Fruit fly (Drosophila melanogaster) whole organism, embryonic: ENCODE data around the gene Ctl1.
A peak's percentile ranks its signal among the peaks of the same experiment; 100 is the strongest.

Experiments
- Abd-B ChIP-seq: fragments of 200-800 bp; sonication (Bioruptor generic); optimal IDR thresholded peaks from 2 replicates; lab custom pipeline; 2018; ENCODE audit warnings: missing biosample characterization, mild to moderate bottlenecking, missing genetic modification characterization, moderate library complexity
- Ada2b ChIP-seq: fragments of 200-800 bp; sonication (Bioruptor generic); IDR thresholded peaks from 2 replicates; pipeline ENCODE4 v1.3.6; 2022; ENCODE audit warnings: missing biosample characterization, missing genetic modification characterization
- Adf1 ChIP-seq: fragments of 200-800 bp; sonication (Bioruptor generic); IDR thresholded peaks from 2 replicates; pipeline ENCODE4 v1.3.6; 2022; ENCODE audit warnings: missing biosample characterization, missing genetic modification characterization
- Atf3 ChIP-seq: fragments of 200-800 bp; sonication (Bioruptor generic); optimal IDR thresholded peaks from 3 replicates; lab custom pipeline; 2016; ENCODE audit warnings: missing biosample characterization, missing genetic modification characterization
- B-H1 ChIP-seq: fragments of 200-800 bp; sonication (Bioruptor generic); IDR thresholded peaks from 3 replicates; pipeline ENCODE4 v1.3.6; 2022; ENCODE audit warnings: missing biosample characterization, missing genetic modification characterization
- CG11456 ChIP-seq: fragments of 200-800 bp; sonication (Bioruptor generic); IDR thresholded peaks from 3 replicates; pipeline ENCODE4 v1.3.6; 2022; ENCODE audit warnings: missing biosample characterization, missing genetic modification characterization
- CG11695 ChIP-seq: fragments of 200-800 bp; sonication (Bioruptor generic); IDR thresholded peaks from 3 replicates; pipeline ENCODE4 v1.3.6; 2022; ENCODE audit warnings: missing biosample characterization, missing genetic modification characterization
- CG12104 ChIP-seq: fragments of 200-800 bp; sonication (Bioruptor generic); optimal IDR thresholded peaks from 3 replicates; lab custom pipeline; 2016; ENCODE audit warnings: missing biosample characterization, missing genetic modification characterization
- CG12299 ChIP-seq: fragments of 200-800 bp; sonication (Bioruptor generic); optimal IDR thresholded peaks from 2 replicates; lab custom pipeline; 2018; ENCODE audit warnings: missing biosample characterization, mild to moderate bottlenecking, missing genetic modification characterization
- CG13624 ChIP-seq: fragments of 200-800 bp; sonication (Bioruptor generic); optimal IDR thresholded peaks from 2 replicates; lab custom pipeline; 2016; ENCODE audit warnings: missing biosample characterization, missing genetic modification characterization
- CG2712 ChIP-seq: fragments of 200-800 bp; optimal IDR thresholded peaks from 3 replicates; lab custom pipeline; 2019; ENCODE audit warnings: missing biosample characterization, mild to moderate bottlenecking, missing genetic modification characterization, moderate library complexity
- CG30403 ChIP-seq: fragments of 200-800 bp; sonication (Bioruptor generic); optimal IDR thresholded peaks from 3 replicates; lab custom pipeline; 2016; ENCODE audit warnings: missing biosample characterization, missing genetic modification characterization
- CG31388 ChIP-seq: fragments of 200-800 bp; sonication (Bioruptor generic); optimal IDR thresholded peaks from 2 replicates; lab custom pipeline; 2016; ENCODE audit warnings: missing biosample characterization, missing genetic modification characterization
- CG32532 ChIP-seq: fragments of 200-800 bp; sonication (Bioruptor generic); IDR thresholded peaks from 2 replicates; pipeline ENCODE4 v1.3.6; 2022; ENCODE audit warnings: missing biosample characterization, missing genetic modification characterization
- CG34422 ChIP-seq: fragments of 200-800 bp; sonication (Bioruptor generic); IDR thresholded peaks from 3 replicates; pipeline ENCODE4 v1.3.6; 2022; ENCODE audit warnings: missing biosample characterization, missing genetic modification characterization
- CG3995 ChIP-seq: fragments of 200-800 bp; sonication (Bioruptor generic); optimal IDR thresholded peaks from 3 replicates; lab custom pipeline; 2016; ENCODE audit warnings: missing biosample characterization, missing genetic modification characterization
- CG4617 ChIP-seq: fragments of 200-800 bp; sonication (Bioruptor generic); optimal IDR thresholded peaks from 3 replicates; lab custom pipeline; 2016; ENCODE audit warnings: missing biosample characterization, missing genetic modification characterization, borderline replicate concordance
- CG4730 ChIP-seq: fragments of 200-800 bp; sonication (Bioruptor generic); IDR thresholded peaks from 2 replicates; pipeline ENCODE4 v1.3.6; 2022; ENCODE audit warnings: missing biosample characterization, missing genetic modification characterization
- CG9727 ChIP-seq: fragments of 200-800 bp; sonication (Bioruptor generic); optimal IDR thresholded peaks from 3 replicates; lab custom pipeline; 2017; ENCODE audit warnings: missing biosample characterization, mild to moderate bottlenecking, missing genetic modification characterization
- CG9817 ChIP-seq: fragments of 200-800 bp; sonication (Bioruptor generic); optimal IDR thresholded peaks from 2 replicates; lab custom pipeline; 2018; ENCODE audit warnings: missing biosample characterization, mild to moderate bottlenecking, missing genetic modification characterization, moderate library complexity
- CG9932 ChIP-seq: fragments of 200-800 bp; sonication (Bioruptor generic); IDR thresholded peaks from 2 replicates; pipeline ENCODE4 v1.3.6; 2022; ENCODE audit warnings: missing biosample characterization, missing genetic modification characterization
- CrebB ChIP-seq: fragments of 200-800 bp; sonication (Bioruptor generic); optimal IDR thresholded peaks from 3 replicates; lab custom pipeline; 2018; ENCODE audit warnings: missing biosample characterization, mild to moderate bottlenecking, missing genetic modification characterization
- D19A ChIP-seq: fragments of 200-800 bp; optimal IDR thresholded peaks from 3 replicates; lab custom pipeline; 2019; ENCODE audit warnings: missing biosample characterization, mild to moderate bottlenecking, missing genetic modification characterization, moderate library complexity
- Drgx ChIP-seq: fragments of 200-800 bp; sonication (Bioruptor generic); IDR thresholded peaks from 2 replicates; pipeline ENCODE4 v1.3.6; 2022; ENCODE audit warnings: missing biosample characterization, missing genetic modification characterization
- HmgZ ChIP-seq: fragments of 200-800 bp; sonication (Bioruptor generic); optimal IDR thresholded peaks from 2 replicates; lab custom pipeline; 2018; ENCODE audit warnings: missing biosample characterization, mild to moderate bottlenecking, missing genetic modification characterization
- Mad ChIP-seq: fragments of 200-800 bp; sonication (Bioruptor generic); optimal IDR thresholded peaks from 2 replicates; lab custom pipeline; 2016; ENCODE audit warnings: missing biosample characterization, missing genetic modification characterization
- Ptx1 ChIP-seq: fragments of 200-800 bp; sonication (Bioruptor generic); IDR thresholded peaks from 2 replicates; pipeline ENCODE4 v1.3.6; 2022; ENCODE audit warnings: missing biosample characterization, missing genetic modification characterization
- Sin3A ChIP-seq: fragments of >200 bp; optimal IDR thresholded peaks from 2 replicates; lab custom pipeline; 2018
- Vsx1 ChIP-seq: fragments of 200-800 bp; sonication (Bioruptor generic); optimal IDR thresholded peaks from 2 replicates; lab custom pipeline; 2017; ENCODE audit warnings: missing biosample characterization, mild to moderate bottlenecking, missing genetic modification characterization, missing genetic modification reagents
- YL-1 ChIP-seq: fragments of 200-800 bp; sonication (Bioruptor generic); optimal IDR thresholded peaks from 3 replicates; lab custom pipeline; 2017; ENCODE audit warnings: missing biosample characterization, mild to moderate bottlenecking, missing genetic modification characterization
- cas ChIP-seq: fragments of 200-800 bp; sonication (Bioruptor generic); IDR thresholded peaks from 2 replicates; pipeline ENCODE4 v1.3.6; 2022; ENCODE audit warnings: missing biosample characterization, missing genetic modification characterization
- chn ChIP-seq: fragments of 200-800 bp; sonication (Bioruptor generic); optimal IDR thresholded peaks from 2 replicates; lab custom pipeline; 2016; ENCODE audit warnings: missing biosample characterization, missing genetic modification characterization
- ftz-f1 ChIP-seq: fragments of 200-800 bp; sonication (Bioruptor generic); optimal IDR thresholded peaks from 2 replicates; lab custom pipeline; 2016; ENCODE audit warnings: missing biosample characterization, missing genetic modification characterization
- gem ChIP-seq: fragments of 200-800 bp; sonication (Bioruptor generic); optimal IDR thresholded peaks from 2 replicates; lab custom pipeline; 2019; ENCODE audit warnings: missing biosample characterization, mild to moderate bottlenecking, missing genetic modification characterization, moderate library complexity
- gfzf ChIP-seq: fragments of 200-800 bp; sonication (Bioruptor generic); optimal IDR thresholded peaks from 2 replicates; lab custom pipeline; 2016; ENCODE audit warnings: missing biosample characterization, mild to moderate bottlenecking, missing genetic modification characterization, moderate library complexity
- grau ChIP-seq: fragments of 200-800 bp; optimal IDR thresholded peaks from 3 replicates; lab custom pipeline; 2019; ENCODE audit warnings: missing biosample characterization, mild to moderate bottlenecking, missing genetic modification characterization, moderate library complexity
- hb ChIP-seq: fragments of 200-800 bp; sonication (Bioruptor generic); IDR thresholded peaks from 3 replicates; pipeline ENCODE4 v1.3.6; 2022; ENCODE audit warnings: missing biosample characterization, missing genetic modification characterization; ENCODE audit not compliant: partially characterized antibody
- her ChIP-seq: fragments of 200-800 bp; sonication (Bioruptor generic); optimal IDR thresholded peaks from 2 replicates; lab custom pipeline; 2016; ENCODE audit warnings: missing biosample characterization, missing genetic modification characterization
- hkb ChIP-seq, 2 experiments: fragments of 200-800 bp in 1 of 2; fragments of >200 bp in 1 of 2; sonication (Bioruptor generic) in 1 of 2; IDR thresholded peaks in 1 of 2; optimal IDR thresholded peaks in 1 of 2; 2 replicates each; pipeline versions ENCODE4 v1.3.6 to Lab custom; 2017 to 2022; ENCODE audit warnings: missing biosample characterization in 1 of 2, missing genetic modification characterization in 1 of 2
- hth ChIP-seq: fragments of >200 bp; optimal IDR thresholded peaks from 2 replicates; lab custom pipeline; 2017; ENCODE audit warnings: inconsistent platforms
- nmo ChIP-seq: fragments of 200-800 bp; sonication (Bioruptor generic); optimal IDR thresholded peaks from 2 replicates; lab custom pipeline; 2018; ENCODE audit warnings: missing biosample characterization, mild to moderate bottlenecking, missing genetic modification characterization, moderate library complexity
- pan ChIP-seq, 4 experiments: fragments of >200 bp in 3 of 4; fragments of 200-800 bp in 1 of 4; sonication (Bioruptor generic) in 1 of 4; optimal IDR thresholded peaks in 3 of 4; IDR thresholded peaks in 1 of 4; 2 replicates each; pipeline versions ENCODE4 v1.3.6 to Lab custom; 2017 to 2022; ENCODE audit warnings: missing biosample characterization in 2 of 4, missing genetic modification characterization in 2 of 4, mixed read lengths in 1 of 4
- prd ChIP-seq, 3 experiments: fragments of >200 bp in 2 of 3; fragments of 200-800 bp in 1 of 3; sonication (Bioruptor generic) in 1 of 3; optimal IDR thresholded peaks in 2 of 3; IDR thresholded peaks in 1 of 3; 2 replicates in 2 of 3; 3 replicates in 1 of 3; pipeline versions ENCODE4 v1.3.6 to Lab custom; 2017 to 2022; ENCODE audit warnings: missing biosample characterization in 1 of 3, missing genetic modification characterization in 1 of 3
- pum ChIP-seq: fragments of 200-800 bp; sonication (Bioruptor generic); optimal IDR thresholded peaks from 2 replicates; lab custom pipeline; 2016; ENCODE audit warnings: missing biosample characterization, missing genetic modification characterization
- sisA ChIP-seq: fragments of 200-800 bp; sonication (Bioruptor generic); IDR thresholded peaks from 2 replicates; pipeline ENCODE4 v1.3.6; 2022; ENCODE audit warnings: missing biosample characterization, missing genetic modification characterization
- so ChIP-seq: fragments of 200-800 bp; sonication (Bioruptor generic); IDR thresholded peaks from 3 replicates; pipeline ENCODE4 v1.3.6; 2022; ENCODE audit warnings: missing biosample characterization, missing genetic modification characterization
- stwl ChIP-seq: fragments of 200-800 bp; sonication (Bioruptor generic); optimal IDR thresholded peaks from 3 replicates; lab custom pipeline; 2018; ENCODE audit warnings: missing biosample characterization, mild to moderate bottlenecking, missing genetic modification characterization, moderate library complexity
- trem ChIP-seq: fragments of 200-800 bp; optimal IDR thresholded peaks from 3 replicates; lab custom pipeline; 2019; ENCODE audit warnings: missing biosample characterization, mild to moderate bottlenecking, missing genetic modification characterization, moderate library complexity
- vvl ChIP-seq: fragments of 200-800 bp; sonication (Bioruptor generic); IDR thresholded peaks from 2 replicates; pipeline ENCODE4 v1.3.6; 2022; ENCODE audit warnings: missing biosample characterization, missing genetic modification characterization
- zen ChIP-seq: fragments of 200-800 bp; sonication (Bioruptor generic); optimal IDR thresholded peaks from 3 replicates; lab custom pipeline; 2018; ENCODE audit warnings: missing biosample characterization, mild to moderate bottlenecking, missing genetic modification characterization, moderate library complexity

Ctl1 gene

dm6 chr3L:4242428-4242827 is 35.3 kb upstream of the Ctl1 start, which contains the start of gene pav (continued):
- peak; percentile 61 for TF ChIP-seq trem (tag; lab: Kevin White, UChicago)
- TF ChIP-seq chn, result no peak
- no peak for TF ChIP-seq gem (tag; lab: Kevin White, UChicago)
- TF ChIP-seq CG9817 (tag; lab: Kevin White, UChicago), result peak; percentile 50
- TF ChIP-seq sisA (GFP tag; lab: Robert Waterston, UW), result 0 out of 2 replicates have a peak, but pooled peaks have one; percentile 33
- no peak for TF ChIP-seq pum
- TF ChIP-seq Abd-B, result peak; percentile 4
- TF ChIP-seq Drgx (GFP tag; lab: Robert Waterston, UW), result peak; percentile 54
- TF ChIP-seq Ada2b (GFP tag; lab: Robert Waterston, UW), result peak; percentile 56
- peak; percentile 83 for TF ChIP-seq gfzf (GFP tag; lab: Kevin White, UChicago)
- no peak for TF ChIP-seq Atf3 (GFP tag; lab: Kevin White, UChicago)
- no peak for TF ChIP-seq hb (GFP tag; lab: Robert Waterston, UW)
- TF ChIP-seq CG4730 (GFP tag; lab: Robert Waterston, UW), result peak; percentile 44; the same call in 1 of the 2 replicates
- TF ChIP-seq pan (optimal IDR thresholded peaks at IDR 0.05; lab: Kevin White, UChicago), result no peak
- peak in 1 of 2 experiments; percentile 46 for TF ChIP-seq pan (GFP tag; optimal IDR thresholded peaks at IDR 0.05 in 1 of 2, IDR thresholded peaks at IDR 0.05 in 1 of 2)
- TF ChIP-seq Ptx1 (GFP tag; lab: Robert Waterston, UW), result peak; percentile 44; the same call in 1 of the 2 replicates
- no peak for TF ChIP-seq hkb (optimal IDR thresholded peaks at IDR 0.05; lab: Kevin White, UChicago)
- TF ChIP-seq hkb (GFP tag; IDR thresholded peaks at IDR 0.05; lab: Robert Waterston, UW), result peak; percentile 65
- peak; percentile 61 for TF ChIP-seq D19A
- peak; percentile 66 for TF ChIP-seq YL-1 (GFP tag; lab: Kevin White, UChicago)
- peak; percentile 60 for TF ChIP-seq nmo (GFP tag; lab: Kevin White, UChicago)
- no peak for TF ChIP-seq prd (optimal IDR thresholded peaks at IDR 0.05; lab: Kevin White, UChicago)
- peak; percentile 67 for TF ChIP-seq prd (GFP tag; IDR thresholded peaks at IDR 0.05; lab: Robert Waterston, UW)
- peak; percentile 82 for TF ChIP-seq CG32532
- TF ChIP-seq CG12104 (GFP tag; lab: Kevin White, UChicago), result peak; percentile 18
- peak; percentile 32; the same call in 1 of the 3 replicates for TF ChIP-seq B-H1 (GFP tag; lab: Robert Waterston, UW)
- TF ChIP-seq CG4617 (GFP tag; lab: Kevin White, UChicago), result peak; percentile 31
- TF ChIP-seq zen (tag; lab: Kevin White, UChicago), result peak; percentile 48
- TF ChIP-seq ftz-f1 (GFP tag; lab: Kevin White, UChicago), result peak; percentile 46
- TF ChIP-seq cas, result peak; percentile 29; the same call in 1 of the 2 replicates
- TF ChIP-seq vvl (GFP tag; lab: Robert Waterston, UW), result peak; percentile 70
- no peak for TF ChIP-seq Vsx1
- TF ChIP-seq Sin3A (lab: Kevin White, UChicago), result no peak
- peak; percentile 53 for TF ChIP-seq CG9932
- peak; percentile 6 for TF ChIP-seq CG12299 (tag; lab: Kevin White, UChicago)
- TF ChIP-seq grau, result peak; percentile 65
- TF ChIP-seq Mad (GFP tag; lab: Kevin White, UChicago), result peak; percentile 4
- 0 out of 3 replicates have a peak, but pooled peaks have one; percentile 29 for TF ChIP-seq CG34422
- peak; percentile 72 for TF ChIP-seq HmgZ (tag; lab: Kevin White, UChicago)
- peak; percentile 2 for TF ChIP-seq CrebB
- peak; percentile 71 for TF ChIP-seq CG2712 (tag; lab: Kevin White, UChicago)
- TF ChIP-seq CG3995 (GFP tag; lab: Kevin White, UChicago), result peak; percentile 5
- TF ChIP-seq CG31388 (GFP tag; lab: Kevin White, UChicago), result no peak
- TF ChIP-seq stwl (tag; lab: Kevin White, UChicago), result peak; percentile 39
- 0 out of 2 replicates have a peak, but pooled peaks have one; percentile 19 for TF ChIP-seq Adf1 (GFP tag; lab: Robert Waterston, UW)
- 0 out of 3 replicates have a peak, but pooled peaks have one; percentile 31 for TF ChIP-seq CG11456 (GFP tag; lab: Robert Waterston, UW)
- no peak for TF ChIP-seq her (GFP tag; lab: Kevin White, UChicago)
- peak; percentile 10 for TF ChIP-seq CG9727
- TF ChIP-seq CG13624 (GFP tag; lab: Kevin White, UChicago), result no peak
- peak; percentile 47; the same call in 1 of the 3 replicates for TF ChIP-seq so (GFP tag; lab: Robert Waterston, UW)
- no peak for TF ChIP-seq hth (lab: Kevin White, UChicago)
- peak; percentile 54 for TF ChIP-seq CG30403 (GFP tag; lab: Kevin White, UChicago)
- peak; percentile 80 for TF ChIP-seq CG11695 (GFP tag; lab: Robert Waterston, UW)
